Fruit fly (Drosophila melanogaster): ENCODE data around the gene Pdxk.

The Pdxk gene

dm6 chr3L:9398435-9398981, 38.4 kb downstream of the Pdxk start:
- TF ChIP-seq brk (GFP tag; optimal IDR thresholded peaks at IDR 0.05): no peak
- no peak for TF ChIP-seq dmrt93B (GFP tag; optimal IDR thresholded peaks at IDR 0.05)
- peak in 1 of 2 experiments; percentile 36 for TF ChIP-seq foxo (GFP tag; optimal IDR thresholded peaks at IDR 0.05)
- no peak for TF ChIP-seq Rel (GFP tag; optimal IDR thresholded peaks at IDR 0.05)
- peak; percentile 51 for TF ChIP-seq Rel (tag; optimal IDR thresholded peaks at IDR 0.05)
- no peak for TF ChIP-seq jim (GFP tag; optimal IDR thresholded peaks at IDR 0.05)
- no peak for TF ChIP-seq dsf (GFP tag; optimal IDR thresholded peaks at IDR 0.05; ENCODE audit: borderline replicate concordance)
- no peak for TF ChIP-seq Hr78 (GFP tag; optimal IDR thresholded peaks at IDR 0.05)
- TF ChIP-seq ey (GFP tag; optimal IDR thresholded peaks at IDR 0.05): no peak
- TF ChIP-seq OdsH (GFP tag; optimal IDR thresholded peaks at IDR 0.05): no peak

dm6 chr3L:9399013-9399750, 39.1 kb downstream of the Pdxk start, which contains the start of gene CG4080:
CG4080 (minus strand) TSS chr3L:9399227.
- peak; percentile 40 for TF ChIP-seq rgr (GFP tag; optimal IDR thresholded peaks at IDR 0.05)
- TF ChIP-seq fru (GFP tag; optimal IDR thresholded peaks at IDR 0.05): peak; percentile 33
- TF ChIP-seq Jra (GFP tag; optimal IDR thresholded peaks at IDR 0.05): no peak
- no peak for TF ChIP-seq Dif (GFP tag; optimal IDR thresholded peaks at IDR 0.05; ENCODE audit: partially characterized antibody)
- no peak for TF ChIP-seq CG9705 (GFP tag; optimal IDR thresholded peaks at IDR 0.05)
- peak; percentile 1 for TF ChIP-seq woc (GFP tag; optimal IDR thresholded peaks at IDR 0.05)
- TF ChIP-seq OdsH (GFP tag; optimal IDR thresholded peaks at IDR 0.05): peak; percentile 15
- no peak for TF ChIP-seq CrebA (GFP tag; optimal IDR thresholded peaks at IDR 0.05; ENCODE audit: borderline replicate concordance)
- peak; percentile 52 for TF ChIP-seq tai (GFP tag; optimal IDR thresholded peaks at IDR 0.05)
- TF ChIP-seq br (GFP tag; optimal IDR thresholded peaks at IDR 0.05): peak; percentile 15
- TF ChIP-seq Hnf4 (GFP tag; optimal IDR thresholded peaks at IDR 0.05): peak; percentile 76
- no peak for TF ChIP-seq dl (GFP tag; optimal IDR thresholded peaks at IDR 0.05; ENCODE audit: insufficient read depth in 1 of 2, partially characterized antibody in 2 of 2)
- TF ChIP-seq pan (optimal IDR thresholded peaks at IDR 0.05): no peak
- peak; percentile 36 for TF ChIP-seq h (GFP tag; optimal IDR thresholded peaks at IDR 0.05)
- no peak for TF ChIP-seq Mio (GFP tag; optimal IDR thresholded peaks at IDR 0.05)
- TF ChIP-seq Hr78 (GFP tag; optimal IDR thresholded peaks at IDR 0.05): no peak
- TF ChIP-seq lola (GFP tag; optimal IDR thresholded peaks at IDR 0.05): no peak
- TF ChIP-seq Vsx2 (GFP tag; optimal IDR thresholded peaks at IDR 0.05; ENCODE audit: partially characterized antibody): no peak
- TF ChIP-seq Rel (GFP tag; optimal IDR thresholded peaks at IDR 0.05): no peak
- peak; percentile 23 for TF ChIP-seq Rel (tag; optimal IDR thresholded peaks at IDR 0.05)
- TF ChIP-seq sv (GFP tag; optimal IDR thresholded peaks at IDR 0.05): peak; percentile 24
- TF ChIP-seq GATAd (GFP tag; optimal IDR thresholded peaks at IDR 0.05): no peak
- no peak for TF ChIP-seq foxo (GFP tag; optimal IDR thresholded peaks at IDR 0.05)
- TF ChIP-seq jim (GFP tag; optimal IDR thresholded peaks at IDR 0.05): no peak
- peak; percentile 50 for TF ChIP-seq Sp1 (GFP tag; optimal IDR thresholded peaks at IDR 0.05)
- TF ChIP-seq usp (GFP tag; optimal IDR thresholded peaks at IDR 0.05): no peak
- no peak for TF ChIP-seq Dfd (GFP tag; optimal IDR thresholded peaks at IDR 0.05)
- no peak for TF ChIP-seq Myc (optimal IDR thresholded peaks at IDR 0.05)
- peak; percentile 34 for TF ChIP-seq brk (GFP tag; optimal IDR thresholded peaks at IDR 0.05)
- TF ChIP-seq Hr83 (GFP tag; optimal IDR thresholded peaks at IDR 0.05; ENCODE audit: poor library complexity, severe bottlenecking): peak; percentile 25
- TF ChIP-seq sage (GFP tag; optimal IDR thresholded peaks at IDR 0.05): no peak
- TF ChIP-seq HLH106 (tag; optimal IDR thresholded peaks at IDR 0.05): no peak
- no peak for TF ChIP-seq dmrt93B (GFP tag; optimal IDR thresholded peaks at IDR 0.05)
- TF ChIP-seq Abd-B (GFP tag; optimal IDR thresholded peaks at IDR 0.05): no peak
- peak; percentile 15 for TF ChIP-seq psq (GFP tag; optimal IDR thresholded peaks at IDR 0.05)
- peak; percentile 23 for TF ChIP-seq CG32264 (GFP tag; optimal IDR thresholded peaks at IDR 0.05)
- peak; percentile 2 for TF ChIP-seq dsf (GFP tag; optimal IDR thresholded peaks at IDR 0.05; ENCODE audit: borderline replicate concordance)
- no peak for TF ChIP-seq ey (GFP tag; optimal IDR thresholded peaks at IDR 0.05)
- no peak for TF ChIP-seq N (GFP tag; optimal IDR thresholded peaks at IDR 0.05)

Measured in whole organism, wandering third instar larva.